Fruit fly (Drosophila melanogaster) whole organism, embryonic: ENCODE results near the gene Cbl.

ENCODE experiments used
- Atf3 ChIP-seq: fragments of 200-800 bp; sonication (Bioruptor generic); optimal IDR thresholded peaks from 3 replicates; lab custom pipeline; 2016; ENCODE audit warnings: missing biosample characterization, missing genetic modification characterization
- Bdp1 ChIP-seq: fragments of 200-800 bp; sonication (Bioruptor generic); optimal IDR thresholded peaks from 3 replicates; lab custom pipeline; 2016; ENCODE audit warnings: missing biosample characterization, missing genetic modification characterization
- CG1024 ChIP-seq: fragments of 200-800 bp; sonication (Bioruptor generic); IDR thresholded peaks from 2 replicates; pipeline ENCODE4 v1.3.6; 2022; ENCODE audit warnings: missing biosample characterization, missing genetic modification characterization
- CG10321 ChIP-seq: fragments of 200-800 bp; sonication (Bioruptor generic); IDR thresholded peaks from 2 replicates; pipeline ENCODE4 v1.3.6; 2022; ENCODE audit warnings: missing biosample characterization, missing genetic modification characterization
- CG11398 ChIP-seq: fragments of 200-800 bp; sonication (Bioruptor generic); optimal IDR thresholded peaks from 2 replicates; lab custom pipeline; 2016; ENCODE audit warnings: missing biosample characterization, missing genetic modification characterization
- CG11456 ChIP-seq: fragments of 200-800 bp; sonication (Bioruptor generic); IDR thresholded peaks from 3 replicates; pipeline ENCODE4 v1.3.6; 2022; ENCODE audit warnings: missing biosample characterization, missing genetic modification characterization
- CG11695 ChIP-seq: fragments of 200-800 bp; sonication (Bioruptor generic); IDR thresholded peaks from 3 replicates; pipeline ENCODE4 v1.3.6; 2022; ENCODE audit warnings: missing biosample characterization, missing genetic modification characterization
- CG12071 ChIP-seq: fragments of 200-800 bp; sonication (Bioruptor generic); optimal IDR thresholded peaks from 3 replicates; lab custom pipeline; 2018; ENCODE audit warnings: missing biosample characterization, mild to moderate bottlenecking, missing genetic modification characterization
- CG12659 ChIP-seq: fragments of 200-800 bp; sonication (Bioruptor generic); optimal IDR thresholded peaks from 3 replicates; lab custom pipeline; 2017; ENCODE audit warnings: mild to moderate bottlenecking, missing biosample characterization, missing genetic modification reagents, missing genetic modification characterization
- CG12942 ChIP-seq: fragments of 200-800 bp; sonication (Bioruptor generic); optimal IDR thresholded peaks from 3 replicates; lab custom pipeline; 2016; ENCODE audit warnings: missing biosample characterization, missing genetic modification characterization
- CG13296 ChIP-seq: fragments of 200-800 bp; sonication (Bioruptor generic); optimal IDR thresholded peaks from 3 replicates; lab custom pipeline; 2018; ENCODE audit warnings: missing biosample characterization, mild to moderate bottlenecking, missing genetic modification characterization
- CG14050 ChIP-seq: fragments of 200-800 bp; sonication (Bioruptor generic); IDR thresholded peaks from 3 replicates; pipeline ENCODE4 v1.3.6; 2022; ENCODE audit warnings: missing biosample characterization, missing genetic modification characterization
- CG16813 ChIP-seq: fragments of 200-800 bp; sonication (Bioruptor generic); IDR thresholded peaks from 3 replicates; pipeline ENCODE4 v1.3.6; 2022; ENCODE audit warnings: missing biosample characterization, missing genetic modification characterization; ENCODE audit not compliant: partially characterized antibody
- CG16863 ChIP-seq: fragments of 200-800 bp; sonication (Bioruptor generic); optimal IDR thresholded peaks from 3 replicates; lab custom pipeline; 2016; ENCODE audit warnings: missing biosample characterization, missing genetic modification characterization
- CG18476 ChIP-seq: fragments of 200-800 bp; sonication (Bioruptor generic); optimal IDR thresholded peaks from 2 replicates; lab custom pipeline; 2016; ENCODE audit warnings: missing biosample characterization, mild to moderate bottlenecking, missing genetic modification characterization
- CG18764 ChIP-seq: fragments of 200-800 bp; sonication (Bioruptor generic); optimal IDR thresholded peaks from 3 replicates; lab custom pipeline; 2016; ENCODE audit warnings: missing biosample characterization, missing genetic modification characterization
- CG2120 ChIP-seq: fragments of 200-800 bp; sonication (Bioruptor generic); optimal IDR thresholded peaks from 3 replicates; lab custom pipeline; 2016; ENCODE audit warnings: missing biosample characterization, missing genetic modification characterization
- CG32532 ChIP-seq: fragments of 200-800 bp; sonication (Bioruptor generic); IDR thresholded peaks from 2 replicates; pipeline ENCODE4 v1.3.6; 2022; ENCODE audit warnings: missing biosample characterization, missing genetic modification characterization
- CG3838 ChIP-seq: fragments of 200-800 bp; sonication (Bioruptor generic); optimal IDR thresholded peaks from 3 replicates; lab custom pipeline; 2016; ENCODE audit warnings: missing biosample characterization, missing genetic modification characterization
- CG4424 ChIP-seq: fragments of 200-800 bp; sonication (Bioruptor generic); optimal IDR thresholded peaks from 3 replicates; lab custom pipeline; 2016; ENCODE audit warnings: missing biosample characterization, missing genetic modification characterization
- CG7372 ChIP-seq: fragments of 200-800 bp; sonication (Bioruptor generic); IDR thresholded peaks from 2 replicates; pipeline ENCODE4 v1.3.6; 2022; ENCODE audit warnings: missing biosample characterization, missing genetic modification characterization
- CG7987 ChIP-seq: fragments of 200-800 bp; sonication (Bioruptor generic); optimal IDR thresholded peaks from 2 replicates; lab custom pipeline; 2018; ENCODE audit warnings: missing biosample characterization, mild to moderate bottlenecking, missing genetic modification characterization, moderate library complexity
- CG8281 ChIP-seq: fragments of 200-800 bp; sonication (Bioruptor generic); optimal IDR thresholded peaks from 2 replicates; lab custom pipeline; 2018; ENCODE audit warnings: missing biosample characterization, mild to moderate bottlenecking, missing genetic modification characterization, moderate library complexity
- CG8290 ChIP-seq, 3 experiments: fragments of 200-800 bp; sonication (Bioruptor generic); optimal IDR thresholded peaks; 2 replicates each; lab custom pipeline; 2016 to 2019; ENCODE audit warnings: missing biosample characterization in 3 of 3, missing genetic modification characterization in 3 of 3, mild to moderate bottlenecking in 2 of 3, moderate library complexity in 1 of 3
- CG9876 ChIP-seq: fragments of 200-800 bp; sonication (Bioruptor generic); optimal IDR thresholded peaks from 2 replicates; lab custom pipeline; 2016; ENCODE audit warnings: missing biosample characterization, missing genetic modification characterization
- D19A ChIP-seq: fragments of 200-800 bp; optimal IDR thresholded peaks from 3 replicates; lab custom pipeline; 2019; ENCODE audit warnings: missing biosample characterization, mild to moderate bottlenecking, missing genetic modification characterization, moderate library complexity
- Dll ChIP-seq: fragments of 200-800 bp; sonication (Bioruptor generic); IDR thresholded peaks from 4 replicates; pipeline ENCODE4 v1.3.6; 2022; ENCODE audit warnings: missing biosample characterization, missing genetic modification characterization; ENCODE audit not compliant: partially characterized antibody
- Max ChIP-seq: fragments of 200-800 bp; sonication (Bioruptor generic); optimal IDR thresholded peaks from 2 replicates; lab custom pipeline; 2016; ENCODE audit warnings: missing biosample characterization, mild to moderate bottlenecking, missing genetic modification characterization
- NC2α ChIP-seq: fragments of 200-800 bp; sonication (Bioruptor generic); optimal IDR thresholded peaks from 2 replicates; lab custom pipeline; 2016; ENCODE audit warnings: missing biosample characterization, missing genetic modification characterization
- Oli ChIP-seq: fragments of 200-800 bp; sonication (Bioruptor generic); optimal IDR thresholded peaks from 2 replicates; lab custom pipeline; 2018; ENCODE audit warnings: missing biosample characterization, mild to moderate bottlenecking, missing genetic modification characterization, moderate library complexity
- Side ChIP-seq: fragments of 200-800 bp; sonication (Bioruptor generic); optimal IDR thresholded peaks from 2 replicates; lab custom pipeline; 2016; ENCODE audit warnings: missing biosample characterization, missing genetic modification characterization
- Spps ChIP-seq: fragments of 200-800 bp; sonication (Bioruptor generic); optimal IDR thresholded peaks from 2 replicates; lab custom pipeline; 2018; ENCODE audit warnings: missing biosample characterization, mild to moderate bottlenecking, missing genetic modification characterization
- Xrp1 ChIP-seq: fragments of 200-800 bp; sonication (Bioruptor generic); IDR thresholded peaks from 2 replicates; pipeline ENCODE4 v1.3.6; 2022; ENCODE audit warnings: missing biosample characterization, missing genetic modification characterization
- az2 ChIP-seq: fragments of 200-800 bp; sonication (Bioruptor generic); optimal IDR thresholded peaks from 3 replicates; lab custom pipeline; 2016; ENCODE audit warnings: missing biosample characterization, missing genetic modification characterization
- bowl ChIP-seq: fragments of 200-800 bp; sonication (Bioruptor generic); IDR thresholded peaks from 2 replicates; pipeline ENCODE4 v1.3.6; 2022; ENCODE audit warnings: missing biosample characterization, missing genetic modification characterization
- cato ChIP-seq: fragments of 200-800 bp; sonication (Bioruptor generic); optimal IDR thresholded peaks from 2 replicates; lab custom pipeline; 2016; ENCODE audit warnings: missing biosample characterization, missing genetic modification characterization, borderline replicate concordance
- ci ChIP-seq: fragments of 200-800 bp; sonication (Bioruptor generic); IDR thresholded peaks from 3 replicates; pipeline ENCODE4 v1.3.6; 2022; ENCODE audit warnings: missing biosample characterization, missing genetic modification characterization
- crc ChIP-seq: fragments of 200-800 bp; sonication (Bioruptor generic); optimal IDR thresholded peaks from 2 replicates; lab custom pipeline; 2016; ENCODE audit warnings: missing biosample characterization, missing genetic modification characterization
- grn ChIP-seq: fragments of 200-800 bp; sonication (Bioruptor generic); optimal IDR thresholded peaks from 3 replicates; lab custom pipeline; 2017; ENCODE audit warnings: missing biosample characterization, missing genetic modification characterization
- gsb-n ChIP-seq: fragments of 200-800 bp; sonication (Bioruptor generic); optimal IDR thresholded peaks from 3 replicates; lab custom pipeline; 2018; ENCODE audit warnings: missing biosample characterization, mild to moderate bottlenecking, missing genetic modification characterization
- gt ChIP-seq: fragments of 200-800 bp; sonication (Bioruptor generic); IDR thresholded peaks from 2 replicates; pipeline ENCODE4 v1.3.6; 2022; ENCODE audit warnings: missing biosample characterization, missing genetic modification characterization
- nom ChIP-seq: fragments of 200-800 bp; sonication (Bioruptor generic); optimal IDR thresholded peaks from 2 replicates; lab custom pipeline; 2017; ENCODE audit warnings: missing biosample characterization, missing genetic modification characterization, mild to moderate bottlenecking, moderate library complexity, missing genetic modification reagents
- otp ChIP-seq: fragments of 200-800 bp; sonication (Bioruptor generic); IDR thresholded peaks from 3 replicates; pipeline ENCODE4, ENCODE4 v1.3.6; 2022; ENCODE audit warnings: missing biosample characterization, missing genetic modification characterization
- peb ChIP-seq: fragments of 200-800 bp; sonication (Bioruptor generic); IDR thresholded peaks from 2 replicates; pipeline ENCODE4 v1.3.6; 2022; ENCODE audit warnings: missing biosample characterization, missing genetic modification characterization
- phol ChIP-seq: fragments of 200-800 bp; sonication (Bioruptor generic); optimal IDR thresholded peaks from 3 replicates; lab custom pipeline; 2018; ENCODE audit warnings: missing biosample characterization, mild to moderate bottlenecking, missing genetic modification characterization, moderate library complexity
- pita ChIP-seq: fragments of 200-800 bp; sonication (Bioruptor generic); optimal IDR thresholded peaks from 2 replicates; lab custom pipeline; 2017; ENCODE audit warnings: missing biosample characterization, mild to moderate bottlenecking, missing genetic modification characterization
- pzg ChIP-seq: fragments of 200-800 bp; sonication (Bioruptor generic); optimal IDR thresholded peaks from 3 replicates; lab custom pipeline; 2018; ENCODE audit warnings: missing biosample characterization, mild to moderate bottlenecking, missing genetic modification characterization, moderate library complexity
- repo ChIP-seq: fragments of 200-800 bp; sonication (Bioruptor generic); optimal IDR thresholded peaks from 2 replicates; lab custom pipeline; 2016; ENCODE audit warnings: missing biosample characterization, missing genetic modification characterization
- sens-2 ChIP-seq: fragments of 200-800 bp; sonication (Bioruptor generic); IDR thresholded peaks from 2 replicates; pipeline ENCODE4 v1.3.6; 2022; ENCODE audit warnings: missing biosample characterization, missing genetic modification characterization
- twi ChIP-seq: fragments of 200-800 bp; optimal IDR thresholded peaks from 2 replicates; lab custom pipeline; 2019; ENCODE audit warnings: missing biosample characterization, mild to moderate bottlenecking, missing genetic modification characterization, moderate library complexity
- yki ChIP-seq: fragments of >200 bp; optimal IDR thresholded peaks from 3 replicates; lab custom pipeline; 2018

Cbl gene

DNA sequence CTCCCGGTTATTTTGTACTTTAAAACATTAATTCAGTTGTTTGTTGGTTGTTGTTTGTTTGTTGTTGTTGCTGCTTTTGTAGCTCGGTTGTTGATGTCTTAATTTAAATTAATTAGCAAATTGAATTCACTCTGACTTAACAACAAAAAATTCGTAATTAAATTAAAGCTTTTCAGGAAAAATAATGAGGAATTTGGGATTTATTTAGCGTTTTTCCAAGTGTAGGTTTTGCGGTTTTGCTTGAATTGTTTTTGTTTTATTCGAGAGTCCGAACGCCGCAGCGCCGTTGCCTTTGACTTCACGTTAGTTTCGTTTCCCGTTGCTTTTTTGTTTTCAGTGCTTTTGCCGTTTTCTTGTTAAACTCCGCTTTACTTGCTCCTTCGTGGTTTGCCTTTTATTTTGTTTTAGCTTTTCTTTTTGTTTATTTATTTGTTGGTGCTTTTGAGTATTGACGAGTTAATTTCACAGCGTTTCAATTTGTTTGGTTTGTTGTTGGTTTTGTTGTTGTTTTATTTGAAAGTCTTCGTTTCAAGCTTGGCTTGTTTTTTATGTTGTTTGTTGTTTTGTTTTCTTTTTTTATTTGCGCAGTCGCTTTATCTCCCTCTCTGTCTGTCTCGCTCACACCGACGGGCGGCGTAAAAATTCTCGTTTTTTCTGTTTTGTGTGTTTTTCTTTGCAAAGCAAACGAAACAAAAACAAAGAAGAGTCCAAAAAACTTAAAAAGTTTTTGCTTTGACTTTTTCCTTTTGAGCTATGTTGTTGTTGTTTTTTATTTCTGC is 16.2 kb downstream of the Cbl start (continued):
- TF ChIP-seq CG8281 (tag; lab: Kevin White, UChicago) (no peak), az2 (GFP tag; lab: Kevin White, UChicago) (peak; percentile 42), Side (GFP tag; lab: Kevin White, UChicago) (peak; percentile 23), CG12942 (peak; percentile 13), CG12071 (GFP tag; lab: Kevin White, UChicago) (no peak), CG8290 (GFP tag; optimal IDR thresholded peaks at IDR 0.05; lab: Kevin White, UChicago) (no peak), CG8290 (tag; optimal IDR thresholded peaks at IDR 0.05; lab: Kevin White, UChicago) (no peak), pzg (no peak), bowl (GFP tag; lab: Robert Waterston, UW) (no peak), peb (GFP tag; lab: Robert Waterston, UW) (no peak), CG14050 (GFP tag; lab: Robert Waterston, UW) (no peak), grn (GFP tag; lab: Kevin White, UChicago) (no peak), CG16863 (GFP tag; lab: Kevin White, UChicago) (peak; percentile 20), CG4424 (GFP tag; lab: Kevin White, UChicago) (peak; percentile 28), gsb-n (tag; lab: Kevin White, UChicago) (no peak), Xrp1 (peak; percentile 52; the same call in 1 of the 2 replicates), CG32532 (GFP tag; lab: Robert Waterston, UW) (no peak), Bdp1 (GFP tag; lab: Kevin White, UChicago) (no peak), crc (GFP tag; lab: Kevin White, UChicago) (no peak), ci (peak; percentile 18; the same call in 1 of the 3 replicates), otp (GFP tag; lab: Robert Waterston, UW) (no peak), Oli (tag; lab: Kevin White, UChicago) (no peak), phol (tag; lab: Kevin White, UChicago) (peak; percentile 28), NC2α (GFP tag; lab: Kevin White, UChicago) (no peak), yki (no peak), gt (no peak), Max (GFP tag; lab: Kevin White, UChicago) (no peak), Dll (GFP tag; lab: Robert Waterston, UW) (no peak), CG7987 (GFP tag; lab: Kevin White, UChicago) (no peak), Spps (tag; lab: Kevin White, UChicago) (no peak), twi (no peak), CG18764 (GFP tag; lab: Kevin White, UChicago) (no peak), CG3838 (GFP tag; lab: Kevin White, UChicago) (no peak), pita (GFP tag; lab: Kevin White, UChicago) (no peak), CG18476 (peak; percentile 47), CG13296 (GFP tag; lab: Kevin White, UChicago) (no peak), CG12659 (GFP tag; lab: Kevin White, UChicago) (no peak), Atf3 (GFP tag; lab: Kevin White, UChicago) (no peak), CG2120 (peak; percentile 58), nom (peak; percentile 99), D19A (tag; lab: Kevin White, UChicago) (no peak), CG10321 (no peak), CG1024 (no peak), CG16813 (no peak), CG9876 (no peak), CG11695 (GFP tag; lab: Robert Waterston, UW) (peak; percentile 53; the same call in 2 of the 3 replicates), CG7372 (GFP tag; lab: Robert Waterston, UW) (no peak), cato (GFP tag; lab: Kevin White, UChicago) (no peak), CG11398 (GFP tag; lab: Kevin White, UChicago) (no peak), sens-2 (GFP tag; lab: Robert Waterston, UW) (no peak), CG11456 (GFP tag; lab: Robert Waterston, UW) (no peak), repo (GFP tag; lab: Kevin White, UChicago) (no peak)
